Worm (Caenorhabditis elegans): ENCODE measurements around the gene F40G12.6.
A peak's percentile ranks its signal among the peaks of the same experiment; 100 is the strongest.

F40G12.6 gene

ce11 chrV:14267326-14267942, 5.5 kb downstream of the F40G12.6 start (continued):
- peak; percentile 90 for TF ChIP-seq him-1 (tag; optimal IDR thresholded peaks at IDR 0.05)
- TF ChIP-seq cebp-2 (GFP tag; IDR thresholded peaks at IDR 0.05) = no peak
- TF ChIP-seq hrde-1 (tag; optimal IDR thresholded peaks at IDR 0.05; ENCODE audit: borderline replicate concordance) = peak; percentile 30
- TF ChIP-seq lin-35 (GFP tag; optimal IDR thresholded peaks at IDR 0.05) = no peak
- TF ChIP-seq dpff-1 (tag; optimal IDR thresholded peaks at IDR 0.05) = no peak
- no peak for TF ChIP-seq gei-17 (GFP tag; optimal IDR thresholded peaks at IDR 0.05)
- TF ChIP-seq chd-7 (tag; optimal IDR thresholded peaks at IDR 0.05) = no peak
- no peak for TF ChIP-seq nhr-27 (tag; optimal IDR thresholded peaks at IDR 0.05)
- TF ChIP-seq ztf-3 (GFP tag; optimal IDR thresholded peaks at IDR 0.05) = no peak
- no peak for TF ChIP-seq T26A5.8 (tag; optimal IDR thresholded peaks at IDR 0.05)
- no peak for TF ChIP-seq nfya-2 (GFP tag; IDR thresholded peaks at IDR 0.05)
- no peak for TF ChIP-seq zim-3 (tag; optimal IDR thresholded peaks at IDR 0.05)
- TF ChIP-seq bed-2 (GFP tag; IDR thresholded peaks at IDR 0.05) = no peak
- TF ChIP-seq lin-54 (GFP tag; optimal IDR thresholded peaks at IDR 0.05) = no peak
- peak; percentile 79 for TF ChIP-seq snpc-3.4 (tag; optimal IDR thresholded peaks at IDR 0.05)
- TF ChIP-seq ztf-22 (GFP tag; optimal IDR thresholded peaks at IDR 0.05) = no peak
- TF ChIP-seq mes-4 (tag; optimal IDR thresholded peaks at IDR 0.05) = no peak
- no peak for TF ChIP-seq ceh-58 (GFP tag; IDR thresholded peaks at IDR 0.05)
- TF ChIP-seq Y79H2A.3 (GFP tag; conservative IDR thresholded peaks at IDR 0.05) = no peak
- TF ChIP-seq ekl-4 (GFP tag; IDR thresholded peaks at IDR 0.05) = no peak
- peak; percentile 59 for TF ChIP-seq snpc-1.3 (tag; optimal IDR thresholded peaks at IDR 0.05; ENCODE audit: insufficient read depth)
- 0 out of 2 replicates have a peak, but pooled peaks have one; percentile 15 for TF ChIP-seq madf-8 (GFP tag; conservative IDR thresholded peaks at IDR 0.05)
- no peak for TF ChIP-seq F23B12.7 (tag; optimal IDR thresholded peaks at IDR 0.05; ENCODE audit: insufficient read depth)
- TF ChIP-seq let-607 (tag; optimal IDR thresholded peaks at IDR 0.05) = no peak
- TF ChIP-seq let-526 (GFP tag; IDR thresholded peaks at IDR 0.05) = no peak
- no peak for TF ChIP-seq ets-4 (GFP tag; optimal IDR thresholded peaks at IDR 0.05)
- TF ChIP-seq F57C9.4 (tag; optimal IDR thresholded peaks at IDR 0.05) = no peak
- no peak for TF ChIP-seq F52B5.7 (tag; optimal IDR thresholded peaks at IDR 0.05)
- TF ChIP-seq F33H1.4 (GFP tag; IDR thresholded peaks at IDR 0.05) = peak; percentile 38; the same call in 1 of the 2 replicates
- TF ChIP-seq pbrm-1 (GFP tag; IDR thresholded peaks at IDR 0.05) = peak; percentile 29; the same call in 1 of the 2 replicates
- TF ChIP-seq hmg-20 (GFP tag; IDR thresholded peaks at IDR 0.05) = no peak
- TF ChIP-seq rpc-1 (optimal IDR thresholded peaks at IDR 0.05) = no peak
- TF ChIP-seq rpc-1 (tag; optimal IDR thresholded peaks at IDR 0.05) = no peak
- no peak for TF ChIP-seq F37B4.10 (GFP tag; IDR thresholded peaks at IDR 0.05)
- no peak for TF ChIP-seq nfyb-1 (GFP tag; IDR thresholded peaks at IDR 0.05)
- TF ChIP-seq unc-130 (GFP tag; optimal IDR thresholded peaks at IDR 0.05) = no peak
- TF ChIP-seq tlf-1 (GFP tag; optimal IDR thresholded peaks at IDR 0.05) = no peak
- 0 out of 2 replicates have a peak, but pooled peaks have one; percentile 31 for TF ChIP-seq aptf-2 (GFP tag; conservative IDR thresholded peaks at IDR 0.05)
- TF ChIP-seq B0261.1 (tag; optimal IDR thresholded peaks at IDR 0.05) = no peak
- TF ChIP-seq somi-1 (GFP tag; optimal IDR thresholded peaks at IDR 0.05) = no peak
- TF ChIP-seq nfya-1 (tag; optimal IDR thresholded peaks at IDR 0.05; ENCODE audit: borderline replicate concordance, insufficient read depth) = no peak
- TF ChIP-seq snpc-1.1 (tag; optimal IDR thresholded peaks at IDR 0.05; ENCODE audit: insufficient read depth) = peak; percentile 92
- TF ChIP-seq ccch-3 (GFP tag; optimal IDR thresholded peaks at IDR 0.05) = no peak
- TF ChIP-seq F55B11.4 (tag; optimal IDR thresholded peaks at IDR 0.05; ENCODE audit: borderline replicate concordance, insufficient read depth) = no peak
- TF ChIP-seq pha-4 (tag; optimal IDR thresholded peaks at IDR 0.05) = no peak
- TF ChIP-seq ztf-6 (GFP tag; IDR thresholded peaks at IDR 0.05) = no peak
- peak; percentile 26 for TF ChIP-seq sptf-2 (GFP tag; optimal IDR thresholded peaks at IDR 0.05)
